Worm (Caenorhabditis elegans) whole organism, L1 larva: ENCODE measurements around the gene abu-1.

Experiments
- F16B12.6 ChIP-seq: fragments of 150-350 bp; optimal IDR thresholded peaks from 2 replicates; lab custom pipeline; 2014; ENCODE audit warnings: missing biosample characterization, missing genetic modification characterization
- grh-1 ChIP-seq: fragments of 200-800 bp; sonication (Bioruptor generic); IDR thresholded peaks from 2 replicates; pipeline ENCODE4 v1.3.6; 2022; ENCODE audit warnings: missing genetic modification reagents, missing genetic modification characterization, missing compliant biosample characterization

- TF ChIP-seq F16B12.6 (no peak), grh-1 (GFP tag; lab: Robert Waterston, UW) (no peak)
Observed at ce11 chrV:10426253-10426652, 44.6 kb upstream of the abu-1 start, which contains the start of gene apc-10.
